Fruit fly (Drosophila melanogaster): ENCODE data around the gene Plp.

DNA sequence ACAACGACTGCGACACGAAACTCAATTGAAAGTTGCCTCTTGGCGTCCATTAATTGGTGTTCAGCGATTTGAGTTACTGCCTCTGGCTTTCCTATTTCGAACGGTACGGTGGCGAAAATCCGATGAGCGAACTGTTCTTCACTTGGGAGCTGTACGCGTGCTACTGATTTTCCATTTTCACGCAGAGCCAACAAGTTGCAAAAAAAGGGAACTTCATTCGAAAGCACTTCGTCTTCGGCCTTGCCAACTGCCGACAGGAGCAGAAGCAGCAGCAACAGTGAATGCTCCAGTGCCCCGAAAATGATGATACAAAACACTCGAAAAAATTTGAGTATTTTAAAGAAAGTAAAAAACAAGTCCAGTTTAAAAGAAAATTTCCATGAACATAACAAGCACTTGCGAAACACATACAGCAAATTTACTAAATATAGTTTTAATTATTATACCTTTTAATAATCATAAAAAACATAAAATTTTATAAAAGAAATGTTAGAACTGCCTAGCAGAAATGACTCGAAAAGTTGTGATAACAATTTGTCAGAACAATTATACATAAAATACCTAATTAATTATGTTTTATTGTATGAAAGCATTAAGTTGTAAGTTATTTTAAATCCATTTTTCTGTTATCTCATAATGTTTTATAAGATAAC is 60.3 kb downstream of the Plp start:
- TF ChIP-seq CG17806 (tag; optimal IDR thresholded peaks at IDR 0.05) (no peak), CG9948 (tag; optimal IDR thresholded peaks at IDR 0.05) (no peak), Pif1B (GFP tag; optimal IDR thresholded peaks at IDR 0.05) (no peak), D1 (tag; optimal IDR thresholded peaks at IDR 0.05) (no peak), rn (GFP tag; IDR thresholded peaks at IDR 0.05) (no peak), EcR (GFP tag; optimal IDR thresholded peaks at IDR 0.05) (no peak), Ets98B (GFP tag; IDR thresholded peaks at IDR 0.05) (no peak), CG12605 (GFP tag; IDR thresholded peaks at IDR 0.05) (no peak), CG8159 (tag; optimal IDR thresholded peaks at IDR 0.05) (peak; percentile 51), Snoo (tag; optimal IDR thresholded peaks at IDR 0.05) (no peak)
